Fruit fly (Drosophila melanogaster) Kc167 (cell line): Measurements from ENCODE around the gene Or94b.

Experiments used
- Myc ChIP-seq: fragments of >200 bp; optimal IDR thresholded peaks from 2 replicates; lab custom pipeline; 2017; ENCODE audit warnings: missing external identifiers
- Sin3A ChIP-seq: fragments of >200 bp; optimal IDR thresholded peaks from 2 replicates; lab custom pipeline; 2018; ENCODE audit warnings: missing external identifiers
- h ChIP-seq: fragments of >200 bp; optimal IDR thresholded peaks from 3 replicates; lab custom pipeline; 2018; ENCODE audit warnings: missing external identifiers
- insv ChIP-seq: fragments of >200 bp; optimal IDR thresholded peaks from 3 replicates; lab custom pipeline; 2018; ENCODE audit warnings: missing external identifiers
- psq ChIP-seq: fragments of >200 bp; optimal IDR thresholded peaks from 2 replicates; lab custom pipeline; 2017; ENCODE audit warnings: missing external identifiers
- ttk ChIP-seq: sonication (Bioruptor generic); optimal IDR thresholded peaks from 2 replicates; lab custom pipeline; 2017; ENCODE audit warnings: missing external identifiers

The Or94b gene

DNA sequence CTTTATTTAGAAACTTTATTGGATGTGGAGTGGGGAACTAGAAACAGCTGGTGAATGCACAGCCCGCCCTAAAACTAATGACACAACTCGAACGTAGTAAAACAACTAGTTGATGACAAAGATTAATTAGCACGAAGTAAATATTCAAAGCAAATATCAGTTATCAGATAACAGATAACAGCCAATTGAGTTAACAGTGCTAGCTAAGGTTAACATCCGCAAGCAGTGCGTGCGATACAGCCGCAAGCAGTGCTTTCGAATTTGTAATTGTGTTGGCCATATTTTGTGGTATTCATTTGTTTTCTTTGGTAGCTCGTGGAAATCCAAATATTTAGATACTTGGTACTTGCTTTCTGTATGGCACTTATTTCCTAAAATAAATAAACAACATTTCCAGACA, 24.4 kb downstream of the Or94b start:
- TF ChIP-seq psq (lab: Kevin White, UChicago) (no peak), ttk (lab: Kevin White, UChicago) (no peak), Sin3A (lab: Kevin White, UChicago) (no peak), h (no peak), insv (lab: Kevin White, UChicago) (no peak), Myc (lab: Kevin White, UChicago) (no peak)

DNA sequence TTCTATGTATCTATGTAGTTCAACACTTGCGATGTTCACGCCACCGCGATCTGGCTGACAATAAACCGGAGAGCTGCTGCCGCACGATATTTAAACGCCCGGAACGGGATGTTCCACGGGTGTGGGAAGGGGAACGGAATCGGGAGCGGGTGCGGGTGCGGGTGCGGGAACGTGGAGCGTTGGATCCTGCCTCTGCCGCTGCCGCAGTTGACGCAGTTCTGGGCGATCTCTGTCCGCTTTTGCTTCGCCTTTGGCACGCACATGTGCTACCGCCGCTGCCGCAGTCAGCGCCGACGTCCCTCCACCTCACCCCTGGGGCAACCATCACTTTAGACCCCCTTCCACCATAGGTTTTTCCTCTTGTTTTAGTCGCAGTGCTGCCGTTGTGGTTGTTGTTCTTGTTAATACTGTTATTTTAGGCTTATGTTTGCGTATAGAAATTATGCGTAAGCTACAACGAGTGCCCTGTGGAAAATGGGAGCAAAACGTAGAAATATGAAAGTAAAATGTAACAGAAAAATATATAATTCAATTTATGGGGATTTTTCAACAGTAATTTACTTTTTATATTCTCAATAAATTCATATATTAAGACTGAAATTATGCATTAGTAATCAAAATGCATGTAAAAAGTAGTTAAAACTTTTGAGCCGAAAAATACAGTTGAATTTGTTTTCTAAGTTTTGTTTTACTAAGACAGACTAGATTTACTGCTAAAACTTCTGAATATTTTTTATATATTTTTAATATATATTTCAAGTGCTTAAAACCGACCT, 37.7 kb downstream of the Or94b start, which contains the start of gene lmd:
Gene lmd (minus strand): TSS at position 62 of the 776 bp plus-strand sequence.
- TF ChIP-seq Sin3A (lab: Kevin White, UChicago): no peak
- no peak for TF ChIP-seq h
- TF ChIP-seq Myc (lab: Kevin White, UChicago): no peak
- TF ChIP-seq psq (lab: Kevin White, UChicago): no peak
- TF ChIP-seq insv (lab: Kevin White, UChicago): no peak
- no peak for TF ChIP-seq ttk (lab: Kevin White, UChicago)

DNA sequence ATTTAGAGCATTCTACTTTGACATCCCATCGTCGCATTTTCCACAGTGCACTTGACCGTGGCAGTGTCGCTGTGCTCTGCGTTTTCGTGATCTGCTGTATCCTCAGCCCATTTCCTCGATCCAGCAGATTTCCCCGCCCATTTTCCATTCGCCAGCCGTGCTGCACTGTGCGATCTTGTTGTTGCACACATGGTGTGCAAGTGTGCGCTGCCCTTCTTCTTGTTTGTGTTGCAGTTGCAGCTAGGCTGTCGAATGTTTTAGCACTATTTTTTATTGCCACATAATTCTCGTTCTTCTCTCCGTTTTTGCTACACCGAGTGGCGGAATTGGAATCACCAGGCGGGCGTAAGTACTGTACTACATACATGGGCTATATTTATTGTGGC, 38.3 kb downstream of the Or94b start:
- TF ChIP-seq insv (lab: Kevin White, UChicago) (no peak), Myc (lab: Kevin White, UChicago) (no peak), Sin3A (lab: Kevin White, UChicago) (no peak), ttk (lab: Kevin White, UChicago) (no peak), h (no peak), psq (lab: Kevin White, UChicago) (no peak)

DNA sequence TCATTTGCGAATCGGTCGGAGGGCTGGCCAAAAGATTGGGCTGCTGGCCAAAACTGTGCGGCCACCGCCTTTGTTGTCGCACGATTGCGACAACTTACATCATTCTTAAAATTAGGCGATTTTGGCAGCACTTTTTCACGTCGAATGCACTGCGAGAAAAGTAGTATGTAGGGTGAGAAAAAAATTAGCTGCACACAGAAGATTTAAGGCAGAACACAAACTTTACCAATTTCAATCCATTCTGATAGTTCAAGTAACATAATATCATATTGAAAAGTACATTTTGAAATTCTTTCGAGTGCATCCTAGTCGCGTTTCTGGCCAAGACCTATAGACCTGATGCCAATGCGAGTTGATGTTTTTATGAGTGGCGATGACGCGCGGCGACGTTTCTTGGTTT, 39.4 kb downstream of the Or94b start:
- TF ChIP-seq ttk (lab: Kevin White, UChicago) (no peak), insv (lab: Kevin White, UChicago) (no peak), psq (lab: Kevin White, UChicago) (no peak), Myc (lab: Kevin White, UChicago) (no peak), Sin3A (lab: Kevin White, UChicago) (no peak), h (no peak)

DNA sequence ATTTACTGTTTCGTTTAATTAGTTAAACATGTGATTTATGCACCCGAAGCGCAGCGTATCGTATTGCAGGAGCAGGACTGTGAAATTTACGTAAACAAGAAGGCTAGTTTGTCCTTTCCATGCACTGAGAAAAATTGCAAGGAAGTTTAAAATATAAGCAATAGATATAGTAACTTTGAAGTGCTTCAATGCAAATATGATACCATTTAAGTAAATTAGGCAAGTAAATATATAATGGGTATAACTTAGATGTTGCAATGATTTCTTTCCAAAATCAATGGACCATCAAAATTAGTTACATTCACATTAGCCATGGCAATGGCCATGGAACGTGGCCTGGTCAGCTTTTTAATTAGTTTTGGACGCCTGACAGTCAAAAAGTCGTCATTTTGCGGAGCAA, 41.8 kb downstream of the Or94b start:
- no peak for TF ChIP-seq Myc (lab: Kevin White, UChicago)
- no peak for TF ChIP-seq insv (lab: Kevin White, UChicago)
- TF ChIP-seq ttk (lab: Kevin White, UChicago): no peak
- no peak for TF ChIP-seq h

DNA sequence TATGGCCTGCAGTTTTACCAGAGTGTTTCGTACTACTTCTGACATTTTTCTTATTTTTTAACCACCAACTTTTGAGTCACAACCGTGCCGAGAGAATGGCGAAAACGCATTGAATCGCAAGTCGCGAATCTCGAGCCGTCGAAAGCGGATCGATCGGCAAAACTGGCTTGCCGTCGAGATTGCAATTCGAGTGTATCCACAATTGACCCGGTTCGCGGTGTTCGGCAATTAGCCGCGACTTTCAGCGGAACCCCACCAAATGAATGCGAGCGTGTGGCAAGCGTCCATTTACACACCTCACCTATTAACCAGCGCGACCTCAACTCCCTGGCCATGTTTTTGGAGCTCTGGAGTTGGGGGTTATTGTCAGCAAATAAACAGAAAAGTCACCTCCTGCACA, 46.4 kb downstream of the Or94b start, which contains the start of gene CG13833:
Gene CG13833 (minus strand): TSS at position 101 of the 400 bp plus-strand sequence.
- TF ChIP-seq psq (lab: Kevin White, UChicago) (no peak), h (no peak), insv (lab: Kevin White, UChicago) (no peak), Sin3A (lab: Kevin White, UChicago) (no peak), Myc (lab: Kevin White, UChicago) (no peak), ttk (lab: Kevin White, UChicago) (no peak)

DNA sequence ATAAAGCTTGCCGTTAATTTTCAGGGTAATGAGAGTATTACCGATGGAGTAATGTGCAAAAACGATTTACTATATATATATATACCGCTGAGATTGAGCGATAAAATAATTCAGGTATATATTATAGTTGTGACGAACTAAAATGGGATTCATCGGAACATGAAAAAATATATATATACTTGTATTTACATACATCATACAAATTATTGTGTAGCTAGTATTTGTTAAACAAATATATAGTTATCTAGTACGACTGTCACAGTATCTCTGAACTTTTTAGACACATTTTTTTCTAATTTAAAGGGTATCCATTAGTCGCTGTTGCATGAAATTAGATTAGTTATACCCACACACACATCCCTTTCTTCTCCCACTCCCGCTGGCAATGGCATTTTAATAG, 47.2 kb downstream of the Or94b start:
- TF ChIP-seq insv (lab: Kevin White, UChicago) (no peak), Myc (lab: Kevin White, UChicago) (no peak), psq (lab: Kevin White, UChicago) (no peak), Sin3A (lab: Kevin White, UChicago) (no peak), ttk (lab: Kevin White, UChicago) (no peak), h (no peak)

DNA sequence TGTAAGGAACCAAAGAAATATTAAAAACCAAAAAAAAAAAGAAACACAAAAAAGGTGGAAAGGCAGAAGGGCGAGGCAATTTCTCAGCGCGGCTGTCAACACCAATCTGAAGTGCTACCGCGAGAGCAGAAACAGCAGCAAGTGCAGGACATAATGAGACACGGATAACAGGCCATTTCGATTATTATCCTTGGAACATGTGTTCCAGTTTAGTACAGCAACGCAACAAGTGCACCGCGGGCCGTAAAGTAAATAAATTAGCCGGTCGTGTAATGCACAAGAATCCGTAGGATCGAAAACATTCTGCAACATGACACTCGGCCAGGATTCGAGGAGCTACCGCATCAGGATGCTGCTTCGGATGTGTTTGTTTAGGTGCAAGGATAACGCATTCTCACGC, 49.0 kb downstream of the Or94b start:
- TF ChIP-seq Myc (lab: Kevin White, UChicago) (no peak), Sin3A (lab: Kevin White, UChicago) (no peak), insv (lab: Kevin White, UChicago) (no peak), psq (lab: Kevin White, UChicago) (no peak), ttk (lab: Kevin White, UChicago) (no peak), h (no peak)
